Worm (Caenorhabditis elegans): ENCODE results near the gene Y1B5A.1.

The Y1B5A.1 gene

DNA sequence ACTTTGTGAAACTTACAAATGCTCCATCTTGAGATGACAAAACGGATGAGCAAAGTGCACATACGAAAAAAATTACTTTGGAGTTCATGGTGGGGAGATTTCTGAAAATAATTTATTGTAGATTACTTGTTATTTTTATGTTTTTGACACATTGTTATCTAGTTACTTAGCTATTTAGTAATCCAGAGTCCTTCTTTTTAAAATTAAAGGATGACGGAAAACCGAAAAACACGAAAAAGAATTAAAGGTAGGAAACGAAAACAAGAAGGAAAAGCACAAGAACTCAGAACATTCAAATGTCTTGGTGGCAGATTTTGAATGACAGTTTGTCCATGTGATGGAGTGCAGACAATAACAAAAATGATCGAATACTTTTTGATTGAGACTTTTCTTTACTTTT, 31.7 kb downstream of the Y1B5A.1 start, which contains the start of gene hen-1:
hen-1 (minus strand) TSS at position 101 of the 400 bp plus-strand sequence.
- TF ChIP-seq lag-1 (GFP tag; IDR thresholded peaks at IDR 0.05) = no peak
- no peak for TF ChIP-seq let-526 (GFP tag; IDR thresholded peaks at IDR 0.05)
- TF ChIP-seq chd-7 (tag; optimal IDR thresholded peaks at IDR 0.05) = no peak
- no peak for TF ChIP-seq egl-44 (GFP tag; IDR thresholded peaks at IDR 0.05)
- no peak for TF ChIP-seq ama-1 (optimal IDR thresholded peaks at IDR 0.05)
- TF ChIP-seq ama-1 (GFP tag; optimal IDR thresholded peaks at IDR 0.05) = no peak
- no peak for TF ChIP-seq lin-54 (GFP tag; optimal IDR thresholded peaks at IDR 0.05)
- no peak for TF ChIP-seq madf-6 (GFP tag; IDR thresholded peaks at IDR 0.05)
- TF ChIP-seq nhr-27 (tag; optimal IDR thresholded peaks at IDR 0.05) = no peak
- TF ChIP-seq atf-7 (tag; optimal IDR thresholded peaks at IDR 0.05) = no peak
- no peak for TF ChIP-seq lsy-27 (tag; optimal IDR thresholded peaks at IDR 0.05; ENCODE audit: borderline replicate concordance, insufficient read depth)
- TF ChIP-seq hsf-1 (GFP tag; IDR thresholded peaks at IDR 0.05) = no peak
- TF ChIP-seq pha-4 (tag; optimal IDR thresholded peaks at IDR 0.05) = no peak
- no peak for TF ChIP-seq Y67H2A.10 (GFP tag; conservative IDR thresholded peaks at IDR 0.05)

DNA sequence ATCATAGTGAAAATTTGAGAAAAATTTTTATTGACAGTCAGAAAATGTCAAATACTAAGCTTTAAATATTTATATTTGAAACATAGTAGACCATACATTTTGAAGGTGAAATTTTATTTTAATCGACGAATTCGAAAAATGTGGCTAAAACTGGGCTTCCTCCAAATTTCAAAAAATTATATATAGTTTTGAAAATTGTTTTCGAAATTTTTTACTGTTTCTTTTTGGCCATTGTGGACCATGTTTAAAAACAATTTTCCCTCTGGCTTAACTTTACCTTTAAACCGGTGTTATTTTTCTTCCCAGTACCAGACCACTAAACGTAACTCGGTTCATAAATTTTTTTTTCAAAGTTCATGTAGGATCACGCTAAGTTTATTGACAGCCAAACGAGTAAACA, 37.5 kb downstream of the Y1B5A.1 start:
- no peak for TF ChIP-seq Y67H2A.10 (GFP tag; conservative IDR thresholded peaks at IDR 0.05)
- no peak for TF ChIP-seq egrh-3 (GFP tag; IDR thresholded peaks at IDR 0.05)
- TF ChIP-seq nfya-1 (tag; optimal IDR thresholded peaks at IDR 0.05; ENCODE audit: borderline replicate concordance, insufficient read depth) = no peak
- TF ChIP-seq rpc-1 (optimal IDR thresholded peaks at IDR 0.05) = no peak
- TF ChIP-seq rpc-1 (tag; optimal IDR thresholded peaks at IDR 0.05) = no peak
- no peak for TF ChIP-seq die-1 (tag; optimal IDR thresholded peaks at IDR 0.05)
- no peak for TF ChIP-seq D2030.7 (GFP tag; IDR thresholded peaks at IDR 0.05)
- TF ChIP-seq nhr-80 (tag; optimal IDR thresholded peaks at IDR 0.05) = no peak
- TF ChIP-seq attf-3 (GFP tag; conservative IDR thresholded peaks at IDR 0.05) = no peak

DNA sequence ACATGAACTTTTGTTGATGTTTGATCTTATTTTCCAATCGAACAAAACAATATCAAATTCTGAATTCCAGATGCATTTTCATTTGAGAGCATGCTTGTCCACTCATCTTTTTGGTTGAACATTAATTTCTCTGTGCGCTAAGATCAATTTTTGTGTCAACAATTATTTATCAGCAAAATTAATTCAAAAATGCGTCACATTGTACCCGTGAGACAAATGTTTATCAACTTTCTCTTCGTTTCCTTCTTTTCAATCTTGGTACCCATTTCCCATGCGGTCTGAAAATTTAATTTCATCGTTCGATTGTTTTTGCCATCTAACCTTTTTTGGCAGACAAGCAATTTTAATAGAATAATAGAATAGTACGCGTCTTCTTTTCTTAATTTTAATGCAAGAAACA, 38.9 kb downstream of the Y1B5A.1 start:
- TF ChIP-seq chd-7 (tag; optimal IDR thresholded peaks at IDR 0.05) (no peak), die-1 (tag; optimal IDR thresholded peaks at IDR 0.05) (no peak), ztf-6 (GFP tag; IDR thresholded peaks at IDR 0.05) (no peak), nhr-80 (tag; optimal IDR thresholded peaks at IDR 0.05) (peak; percentile 5), mcd-1 (GFP tag; IDR thresholded peaks at IDR 0.05) (no peak)

DNA sequence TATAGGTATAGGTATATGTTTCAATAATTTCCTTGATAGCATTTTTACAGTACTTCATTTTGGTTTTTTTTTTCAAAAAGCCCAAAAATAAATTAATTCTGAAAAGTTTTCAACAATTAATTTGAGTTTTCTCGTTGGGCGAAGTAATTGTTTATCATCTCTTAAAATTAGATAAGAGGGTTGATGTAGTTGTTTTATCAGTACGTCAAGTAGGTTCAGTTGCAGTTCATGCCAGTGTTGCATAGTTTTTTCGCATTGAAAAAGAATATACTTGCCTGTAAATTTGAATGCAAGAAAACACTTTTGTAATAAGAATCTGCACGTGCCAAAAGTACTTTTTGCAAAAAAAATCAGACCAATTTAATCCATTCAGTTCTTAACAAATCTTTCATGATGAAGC, 40.0 kb downstream of the Y1B5A.1 start:
- TF ChIP-seq nhr-80 (tag; optimal IDR thresholded peaks at IDR 0.05) (peak; percentile 12), madf-8 (GFP tag; conservative IDR thresholded peaks at IDR 0.05) (no peak), nhr-27 (tag; optimal IDR thresholded peaks at IDR 0.05) (no peak), sea-2 (GFP tag; IDR thresholded peaks at IDR 0.05) (no peak)

DNA sequence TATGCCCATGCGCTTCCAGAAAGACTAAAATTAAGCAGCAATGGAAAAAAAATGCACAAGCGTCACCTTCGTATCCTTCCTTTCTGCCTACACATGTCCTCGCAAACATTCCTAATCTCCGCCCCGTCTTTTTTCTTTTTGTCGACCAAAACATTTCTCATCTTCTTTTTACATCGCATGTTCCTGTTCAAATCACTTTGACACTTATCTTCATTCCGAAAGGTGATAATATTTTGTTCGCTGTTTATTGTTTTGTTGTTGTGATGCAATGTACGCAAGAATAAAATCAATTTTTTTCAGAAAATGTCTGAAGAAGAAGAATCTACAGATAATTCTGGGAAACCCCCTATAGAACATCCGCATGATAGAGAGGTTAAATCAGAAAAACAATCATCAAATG, 41.2 kb downstream of the Y1B5A.1 start, which contains the start of gene ist-1:
ist-1 (plus strand) TSS at position 301 of the 400 bp plus-strand sequence.
- no peak for TF ChIP-seq B0336.3 (GFP tag; IDR thresholded peaks at IDR 0.05)
- no peak for TF ChIP-seq dpff-1 (tag; optimal IDR thresholded peaks at IDR 0.05)
- TF ChIP-seq K11D2.4 (GFP tag; IDR thresholded peaks at IDR 0.05) = no peak
- TF ChIP-seq cebp-1 (GFP tag; IDR thresholded peaks at IDR 0.05) = no peak
- TF ChIP-seq cebp-1 (tag; optimal IDR thresholded peaks at IDR 0.05) = no peak
- TF ChIP-seq egl-44 (GFP tag; IDR thresholded peaks at IDR 0.05) = no peak
- no peak for TF ChIP-seq nhr-27 (tag; optimal IDR thresholded peaks at IDR 0.05)

DNA sequence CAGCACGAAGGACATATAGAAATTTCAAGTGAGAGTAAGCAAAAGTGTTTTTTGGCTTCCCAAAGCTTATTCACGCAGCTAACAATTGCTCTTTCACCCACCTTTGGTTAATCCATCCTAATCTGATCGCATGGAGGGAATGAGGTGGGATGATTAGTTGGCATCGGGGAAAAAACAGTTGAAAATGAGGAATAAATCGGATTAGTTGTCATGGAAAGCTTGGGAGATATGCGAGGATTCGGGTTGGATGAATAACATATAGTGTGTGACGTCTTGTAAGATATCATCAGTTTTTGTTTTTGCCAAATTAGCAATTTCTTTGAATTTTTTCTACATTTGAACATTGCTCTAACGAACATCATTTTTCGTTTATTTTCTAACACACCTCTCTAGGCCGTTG, 43.4 kb downstream of the Y1B5A.1 start:
- no peak for TF ChIP-seq mxl-1 (tag; optimal IDR thresholded peaks at IDR 0.05)
- TF ChIP-seq dox-1 (GFP tag; IDR thresholded peaks at IDR 0.05) = no peak
- TF ChIP-seq let-607 (tag; optimal IDR thresholded peaks at IDR 0.05) = no peak
- no peak for TF ChIP-seq dpl-1 (GFP tag; optimal IDR thresholded peaks at IDR 0.05)
- TF ChIP-seq F10E7.11 (tag; optimal IDR thresholded peaks at IDR 0.05) = no peak
- TF ChIP-seq dpff-1 (tag; optimal IDR thresholded peaks at IDR 0.05) = no peak
- TF ChIP-seq nfya-1 (tag; optimal IDR thresholded peaks at IDR 0.05; ENCODE audit: borderline replicate concordance, insufficient read depth) = no peak
- TF ChIP-seq hmg-20 (GFP tag; IDR thresholded peaks at IDR 0.05) = no peak
- TF ChIP-seq him-1 (tag; optimal IDR thresholded peaks at IDR 0.05) = no peak
- no peak for TF ChIP-seq attf-6 (GFP tag; IDR thresholded peaks at IDR 0.05)
- no peak for TF ChIP-seq ztf-6 (GFP tag; IDR thresholded peaks at IDR 0.05)
